Fruit fly (Drosophila melanogaster) Kc167 (cell line): ENCODE data around the gene CG32457.

Source experiments
- psq ChIP-seq: fragments of >200 bp; optimal IDR thresholded peaks from 2 replicates; lab custom pipeline; 2017; ENCODE audit warnings: missing external identifiers
- ttk ChIP-seq: sonication (Bioruptor generic); optimal IDR thresholded peaks from 2 replicates; lab custom pipeline; 2017; ENCODE audit warnings: missing external identifiers

- TF ChIP-seq ttk (lab: Kevin White, UChicago) (no peak), psq (lab: Kevin White, UChicago) (no peak)
Observed at dm6 chr3L:22987342-22987741, at the start of gene CG32457.
